Fruit fly (Drosophila melanogaster) whole organism, pupa: Measurements from ENCODE around the gene CG5157.
A peak's percentile ranks its signal among the peaks of the same experiment; 100 is the strongest.

ENCODE experiments used
- CG10348 ChIP-seq: fragments of 200-800 bp; sonication (Bioruptor generic); IDR thresholded peaks from 2 replicates; pipeline ENCODE4 v1.3.6; 2022; ENCODE audit warnings: missing biosample characterization, missing genetic modification characterization
- CG12605 ChIP-seq: fragments of 200-800 bp; sonication (Bioruptor generic); IDR thresholded peaks from 2 replicates; pipeline ENCODE4 v1.3.6; 2022; ENCODE audit warnings: missing biosample characterization, missing genetic modification characterization
- CG13204 ChIP-seq: fragments of 200-800 bp; sonication (Bioruptor generic); optimal IDR thresholded peaks from 2 replicates; lab custom pipeline; 2018; ENCODE audit warnings: missing biosample characterization, mild to moderate bottlenecking, missing genetic modification characterization, moderate library complexity
- CG14655 ChIP-seq: fragments of 200-800 bp; sonication (Bioruptor generic); optimal IDR thresholded peaks from 3 replicates; lab custom pipeline; 2017; ENCODE audit warnings: mild to moderate bottlenecking, missing biosample characterization, missing genetic modification reagents, missing genetic modification characterization
- CG15710 ChIP-seq: fragments of 200-800 bp; sonication (Bioruptor generic); optimal IDR thresholded peaks from 2 replicates; lab custom pipeline; 2018; ENCODE audit warnings: missing biosample characterization, mild to moderate bottlenecking, missing genetic modification characterization, moderate library complexity
- CG17806 ChIP-seq: fragments of 200-800 bp; sonication (Bioruptor generic); optimal IDR thresholded peaks from 2 replicates; lab custom pipeline; 2018; ENCODE audit warnings: missing biosample characterization, mild to moderate bottlenecking, missing genetic modification characterization, moderate library complexity
- CG32121 ChIP-seq: fragments of 200-800 bp; sonication (Bioruptor generic); IDR thresholded peaks from 2 replicates; pipeline ENCODE4 v1.3.6; 2022; ENCODE audit warnings: missing biosample characterization, missing genetic modification characterization
- CG34367 ChIP-seq: fragments of 200-800 bp; sonication (Bioruptor generic); optimal IDR thresholded peaks from 2 replicates; lab custom pipeline; 2018; ENCODE audit warnings: missing biosample characterization, mild to moderate bottlenecking, missing genetic modification characterization
- CG4496 ChIP-seq: fragments of 200-800 bp; sonication (Bioruptor generic); IDR thresholded peaks from 3 replicates; pipeline ENCODE4 v1.3.6; 2022; ENCODE audit warnings: missing biosample characterization, missing genetic modification characterization
- CG8159 ChIP-seq: fragments of 200-800 bp; sonication (Bioruptor generic); optimal IDR thresholded peaks from 3 replicates; lab custom pipeline; 2018; ENCODE audit warnings: missing biosample characterization, mild to moderate bottlenecking, missing genetic modification characterization, moderate library complexity
- CG8301 ChIP-seq: fragments of 200-800 bp; sonication (Bioruptor generic); optimal IDR thresholded peaks from 2 replicates; lab custom pipeline; 2018; ENCODE audit warnings: missing biosample characterization, mild to moderate bottlenecking, missing genetic modification characterization
- CG9948 ChIP-seq: fragments of 200-800 bp; sonication (Bioruptor generic); optimal IDR thresholded peaks from 2 replicates; lab custom pipeline; 2018; ENCODE audit warnings: missing biosample characterization, mild to moderate bottlenecking, missing genetic modification characterization, moderate library complexity
- D1 ChIP-seq: fragments of 200-800 bp; sonication (Bioruptor generic); optimal IDR thresholded peaks from 2 replicates; lab custom pipeline; 2018; ENCODE audit warnings: missing biosample characterization, mild to moderate bottlenecking, missing genetic modification characterization, moderate library complexity
- EcR ChIP-seq: fragments of 200-800 bp; sonication (Bioruptor generic); optimal IDR thresholded peaks from 3 replicates; lab custom pipeline; 2019; ENCODE audit warnings: missing biosample characterization, missing genetic modification characterization, mild to moderate bottlenecking, moderate library complexity, missing genetic modification reagents
- Ets98B ChIP-seq: fragments of 200-800 bp; sonication (Bioruptor generic); IDR thresholded peaks from 2 replicates; pipeline ENCODE4 v1.3.6; 2022; ENCODE audit warnings: missing biosample characterization, missing genetic modification characterization
- Pif1A ChIP-seq: fragments of 200-800 bp; sonication (Bioruptor generic); optimal IDR thresholded peaks from 3 replicates; lab custom pipeline; 2016; ENCODE audit warnings: missing biosample characterization, missing genetic modification characterization
- Pif1B ChIP-seq: fragments of 200-800 bp; sonication (Bioruptor generic); optimal IDR thresholded peaks from 3 replicates; lab custom pipeline; 2016; ENCODE audit warnings: missing biosample characterization, missing genetic modification characterization
- Snoo ChIP-seq: fragments of 200-800 bp; sonication (Bioruptor generic); optimal IDR thresholded peaks from 3 replicates; lab custom pipeline; 2017; ENCODE audit warnings: missing biosample characterization, mild to moderate bottlenecking, missing genetic modification characterization, inconsistent platforms
- fd96Ca ChIP-seq: fragments of 200-800 bp; sonication (Bioruptor generic); IDR thresholded peaks from 3 replicates; pipeline ENCODE4 v1.3.6; 2022; ENCODE audit warnings: missing biosample characterization, missing genetic modification characterization
- gl ChIP-seq: fragments of 200-800 bp; sonication (Bioruptor generic); optimal IDR thresholded peaks from 2 replicates; lab custom pipeline; 2018; ENCODE audit warnings: missing biosample characterization, mild to moderate bottlenecking, missing genetic modification characterization
- rn ChIP-seq: fragments of 200-800 bp; sonication (Bioruptor generic); IDR thresholded peaks from 2 replicates; pipeline ENCODE4 v1.3.6; 2022; ENCODE audit warnings: missing biosample characterization, missing genetic modification characterization

The CG5157 gene

dm6 chr3L:16173818-16174601, 36.3 kb upstream of the CG5157 start:
- TF ChIP-seq gl (tag; lab: Kevin White, UChicago) (peak; percentile 34), CG9948 (tag; lab: Kevin White, UChicago) (peak; percentile 2), CG17806 (tag; lab: Kevin White, UChicago) (peak; percentile 30), fd96Ca (GFP tag; lab: Robert Waterston, UW) (0 out of 3 replicates have a peak, but pooled peaks have one; percentile 29), CG32121 (GFP tag; lab: Robert Waterston, UW) (no peak), CG8301 (tag; lab: Kevin White, UChicago) (no peak), Pif1B (GFP tag; lab: Kevin White, UChicago) (peak; percentile 24), CG8159 (tag; lab: Kevin White, UChicago) (peak; percentile 54), Snoo (tag; lab: Kevin White, UChicago) (peak; percentile 97), CG12605 (GFP tag; lab: Robert Waterston, UW) (no peak), EcR (GFP tag; lab: Kevin White, UChicago) (peak; percentile 77), Ets98B (GFP tag; lab: Robert Waterston, UW) (no peak), Pif1A (GFP tag; lab: Kevin White, UChicago) (peak; percentile 1), CG34367 (no peak), CG14655 (peak; percentile 14), D1 (tag; lab: Kevin White, UChicago) (peak; percentile 49), CG13204 (GFP tag; lab: Kevin White, UChicago) (peak; percentile 98), CG4496 (GFP tag; lab: Robert Waterston, UW) (peak; percentile 42; the same call in 1 of the 3 replicates), CG10348 (no peak), rn (no peak), CG15710 (tag; lab: Kevin White, UChicago) (peak; percentile 36)

- no peak for TF ChIP-seq CG12605 (GFP tag; lab: Robert Waterston, UW)
- peak; percentile 41 for TF ChIP-seq CG8301 (tag; lab: Kevin White, UChicago)
- TF ChIP-seq Snoo (tag; lab: Kevin White, UChicago) = peak; percentile 59
- peak; percentile 30 for TF ChIP-seq Pif1A (GFP tag; lab: Kevin White, UChicago)
- TF ChIP-seq CG17806 (tag; lab: Kevin White, UChicago) = peak; percentile 77
- no peak for TF ChIP-seq fd96Ca (GFP tag; lab: Robert Waterston, UW)
- TF ChIP-seq CG10348 = no peak
- TF ChIP-seq CG8159 (tag; lab: Kevin White, UChicago) = peak; percentile 86
- peak; percentile 74 for TF ChIP-seq CG34367
- no peak for TF ChIP-seq CG4496 (GFP tag; lab: Robert Waterston, UW)
- peak; percentile 68 for TF ChIP-seq D1 (tag; lab: Kevin White, UChicago)
- peak; percentile 87 for TF ChIP-seq CG15710 (tag; lab: Kevin White, UChicago)
- 0 out of 2 replicates have a peak, but pooled peaks have one; percentile 16 for TF ChIP-seq rn
- TF ChIP-seq CG32121 (GFP tag; lab: Robert Waterston, UW) = no peak
- peak; percentile 79 for TF ChIP-seq CG9948 (tag; lab: Kevin White, UChicago)
- TF ChIP-seq Ets98B (GFP tag; lab: Robert Waterston, UW) = no peak
- TF ChIP-seq gl (tag; lab: Kevin White, UChicago) = no peak
- peak; percentile 53 for TF ChIP-seq Pif1B (GFP tag; lab: Kevin White, UChicago)
- peak; percentile 74 for TF ChIP-seq CG14655
- no peak for TF ChIP-seq EcR (GFP tag; lab: Kevin White, UChicago)
- peak; percentile 71 for TF ChIP-seq CG13204 (GFP tag; lab: Kevin White, UChicago)
These were observed 35.2 kb upstream of the CG5157 start for dm6 chr3L:16172809-16173276.

- TF ChIP-seq CG13204 (GFP tag; lab: Kevin White, UChicago) = no peak
- TF ChIP-seq Pif1B (GFP tag; lab: Kevin White, UChicago) = no peak
- TF ChIP-seq CG8301 (tag; lab: Kevin White, UChicago) = no peak
- TF ChIP-seq D1 (tag; lab: Kevin White, UChicago) = no peak
- TF ChIP-seq Snoo (tag; lab: Kevin White, UChicago) = no peak
- TF ChIP-seq CG9948 (tag; lab: Kevin White, UChicago) = no peak
- TF ChIP-seq, all 21 proteins: peak for 0
These were observed 34.7 kb upstream of the CG5157 start for dm6 chr3L:16172381-16172780.

- TF ChIP-seq rn = no peak
- TF ChIP-seq CG4496 (GFP tag; lab: Robert Waterston, UW) = no peak
- no peak for TF ChIP-seq CG32121 (GFP tag; lab: Robert Waterston, UW)
- TF ChIP-seq fd96Ca (GFP tag; lab: Robert Waterston, UW) = no peak
- TF ChIP-seq Snoo (tag; lab: Kevin White, UChicago) = no peak
- no peak for TF ChIP-seq EcR (GFP tag; lab: Kevin White, UChicago)
- no peak for TF ChIP-seq CG9948 (tag; lab: Kevin White, UChicago)
- TF ChIP-seq CG14655 = no peak
- no peak for TF ChIP-seq gl (tag; lab: Kevin White, UChicago)
- TF ChIP-seq CG13204 (GFP tag; lab: Kevin White, UChicago) = no peak
- no peak for TF ChIP-seq CG17806 (tag; lab: Kevin White, UChicago)
- TF ChIP-seq CG8159 (tag; lab: Kevin White, UChicago) = no peak
- no peak for TF ChIP-seq Pif1A (GFP tag; lab: Kevin White, UChicago)
- TF ChIP-seq CG8301 (tag; lab: Kevin White, UChicago) = no peak
These were observed 33.6 kb upstream of the CG5157 start, which contains the start of gene CG33795 for dm6 chr3L:16171280-16171679. TSS of gene CG33795 (minus strand) at chr3L:16171380.

- TF ChIP-seq rn (no peak), CG10348 (no peak)
These were observed 32.3 kb upstream of the CG5157 start, which contains the start of gene CG33796 for dm6 chr3L:16170006-16170405. TSS of gene CG33796 (minus strand) at chr3L:16170106.
